Fruit fly (Drosophila melanogaster): Measurements from ENCODE around the gene CG1789.

CG1789 gene

DNA sequence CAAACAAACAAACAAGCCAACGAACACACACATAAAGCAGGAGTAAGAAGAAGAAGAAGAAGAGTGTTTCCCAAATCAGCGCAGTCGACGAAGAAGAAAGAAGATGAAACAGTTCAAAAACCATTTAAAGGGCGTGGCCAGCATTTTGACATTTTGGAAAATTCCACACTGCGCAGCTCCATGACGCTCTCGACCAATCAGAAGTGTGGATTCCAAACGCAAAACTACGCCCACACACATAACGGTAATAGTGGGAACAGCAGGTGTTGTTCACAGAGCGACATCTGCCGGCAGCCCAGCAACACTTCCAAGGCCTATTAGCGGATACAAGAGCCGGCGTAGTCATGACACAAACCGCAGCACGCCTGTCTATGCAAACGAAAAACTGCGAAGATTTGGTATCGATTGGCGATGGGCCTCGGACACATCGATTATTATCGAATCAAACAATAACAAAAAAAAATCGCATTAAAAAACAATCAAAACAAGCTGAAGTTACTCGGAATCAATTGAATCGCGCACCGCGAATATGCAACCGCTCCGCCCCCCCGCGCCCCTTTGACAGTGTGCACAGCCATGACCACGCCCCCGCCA, 43.6 kb upstream of the CG1789 start, which contains the start of gene Rubicon (continued):
- no peak for TF ChIP-seq Bteb2 (GFP tag; optimal IDR thresholded peaks at IDR 0.05)
- peak; percentile 43; the same call in 1 of the 3 replicates for TF ChIP-seq dysf (GFP tag; IDR thresholded peaks at IDR 0.05)
- TF ChIP-seq CG3726 (GFP tag; IDR thresholded peaks at IDR 0.05), result no peak
- no peak for TF ChIP-seq Sox100B (GFP tag; optimal IDR thresholded peaks at IDR 0.05)
- TF ChIP-seq CG2712 (tag; optimal IDR thresholded peaks at IDR 0.05), result peak; percentile 67
- peak; percentile 15 for TF ChIP-seq CG7839 (tag; optimal IDR thresholded peaks at IDR 0.05)
- no peak for TF ChIP-seq D (optimal IDR thresholded peaks at IDR 0.05)
- no peak for TF ChIP-seq D (GFP tag; optimal IDR thresholded peaks at IDR 0.05)
- TF ChIP-seq CG12236 (GFP tag; optimal IDR thresholded peaks at IDR 0.05), result no peak
- peak; percentile 29 for TF ChIP-seq CG4424 (GFP tag; optimal IDR thresholded peaks at IDR 0.05)
- no peak for TF ChIP-seq Hr78 (GFP tag; optimal IDR thresholded peaks at IDR 0.05)
- TF ChIP-seq schlank (tag; optimal IDR thresholded peaks at IDR 0.05), result no peak
- no peak for TF ChIP-seq Gug (GFP tag; IDR thresholded peaks at IDR 0.05)
- peak; percentile 78 for TF ChIP-seq CG17385 (GFP tag; optimal IDR thresholded peaks at IDR 0.05)
- peak; percentile 77 for TF ChIP-seq dm (GFP tag; optimal IDR thresholded peaks at IDR 0.05)
- no peak for TF ChIP-seq dmrt99B (tag; optimal IDR thresholded peaks at IDR 0.05)
- TF ChIP-seq tll (GFP tag; optimal IDR thresholded peaks at IDR 0.05), result no peak
- no peak; the same call in 2 of the 3 replicates for TF ChIP-seq B-H1 (GFP tag; IDR thresholded peaks at IDR 0.05)
- peak; percentile 16 for TF ChIP-seq bigmax (GFP tag; optimal IDR thresholded peaks at IDR 0.05)
- TF ChIP-seq tgo (GFP tag; IDR thresholded peaks at IDR 0.05), result no peak
- no peak for TF ChIP-seq CG17612 (GFP tag; IDR thresholded peaks at IDR 0.05)
- TF ChIP-seq Adf1 (GFP tag; IDR thresholded peaks at IDR 0.05), result 0 out of 2 replicates have a peak, but pooled peaks have one; percentile 17
- peak; percentile 91 for TF ChIP-seq bbx (GFP tag; IDR thresholded peaks at IDR 0.05; ENCODE audit: partially characterized antibody)
- no peak for TF ChIP-seq CG11695 (GFP tag; IDR thresholded peaks at IDR 0.05)
- TF ChIP-seq ash1 (GFP tag; optimal IDR thresholded peaks at IDR 0.05), result no peak
- TF ChIP-seq BtbVII (GFP tag; optimal IDR thresholded peaks at IDR 0.05), result no peak
- TF ChIP-seq CG2116 (GFP tag; optimal IDR thresholded peaks at IDR 0.05), result peak; percentile 91
- TF ChIP-seq CG4707 (GFP tag; optimal IDR thresholded peaks at IDR 0.05), result peak; percentile 11
- TF ChIP-seq odd (GFP tag; optimal IDR thresholded peaks at IDR 0.05), result no peak
- TF ChIP-seq Dbx (GFP tag; IDR thresholded peaks at IDR 0.05), result peak; percentile 79
- TF ChIP-seq CG3281 (GFP tag; optimal IDR thresholded peaks at IDR 0.05), result no peak
- TF ChIP-seq CG43689 (GFP tag; IDR thresholded peaks at IDR 0.05), result no peak
- TF ChIP-seq CG18599 (GFP tag; optimal IDR thresholded peaks at IDR 0.05), result peak; percentile 1
- TF ChIP-seq CG33213 (GFP tag; optimal IDR thresholded peaks at IDR 0.05), result peak; percentile 80
- TF ChIP-seq lmd (GFP tag; IDR thresholded peaks at IDR 0.05), result peak; percentile 36; the same call in 1 of the 2 replicates
- no peak for TF ChIP-seq CG32772 (GFP tag; IDR thresholded peaks at IDR 0.05)
- TF ChIP-seq cwo (GFP tag; optimal IDR thresholded peaks at IDR 0.05), result no peak
- peak; percentile 32 for TF ChIP-seq CG5245 (GFP tag; optimal IDR thresholded peaks at IDR 0.05)
- TF ChIP-seq Lhr (GFP tag; optimal IDR thresholded peaks at IDR 0.05), result peak; percentile 89
- no peak for TF ChIP-seq Atf-2 (GFP tag; optimal IDR thresholded peaks at IDR 0.05)
- TF ChIP-seq ATbp (GFP tag; optimal IDR thresholded peaks at IDR 0.05), result peak; percentile 18
- TF ChIP-seq CG4404 (GFP tag; IDR thresholded peaks at IDR 0.05), result no peak
- TF ChIP-seq CG7271 (tag; optimal IDR thresholded peaks at IDR 0.05), result no peak
- no peak for TF ChIP-seq Rx (GFP tag; IDR thresholded peaks at IDR 0.05)
- TF ChIP-seq Rfx (GFP tag; IDR thresholded peaks at IDR 0.05), result peak; percentile 73
- peak; percentile 23 for TF ChIP-seq chn (GFP tag; optimal IDR thresholded peaks at IDR 0.05)
- TF ChIP-seq Spps (tag; optimal IDR thresholded peaks at IDR 0.05), result no peak
- no peak for TF ChIP-seq Hsf (GFP tag; optimal IDR thresholded peaks at IDR 0.05)
- no peak for TF ChIP-seq CG7556 (GFP tag; optimal IDR thresholded peaks at IDR 0.05)
- TF ChIP-seq ttk (GFP tag; IDR thresholded peaks at IDR 0.05), result no peak
- TF ChIP-seq Myb (GFP tag; optimal IDR thresholded peaks at IDR 0.05), result peak; percentile 66

Data from whole organism, embryonic.